Worm (Caenorhabditis elegans) whole organism, L4/young adult: ENCODE measurements around the gene F08G12.3.

Source experiments
- W03F9.2 ChIP-seq: fragments of 150-350 bp; optimal IDR thresholded peaks from 2 replicates; lab custom pipeline; 2014; ENCODE audit warnings: missing biosample characterization, missing genetic modification characterization
- him-1 ChIP-seq: sonication (generic microtip); optimal IDR thresholded peaks from 2 replicates; lab custom pipeline; 2016; ENCODE audit warnings: missing genotype, missing genetic modification reagents, missing genetic modification characterization, missing compliant biosample characterization

ce11 chrX:11266711-11267110, 33.3 kb upstream of the F08G12.3 start, which contains the start of gene C03A3.9:
- TF ChIP-seq him-1 (no peak), W03F9.2 (no peak)
